Worm (Caenorhabditis elegans): ENCODE measurements around the gene spig-8.

DNA sequence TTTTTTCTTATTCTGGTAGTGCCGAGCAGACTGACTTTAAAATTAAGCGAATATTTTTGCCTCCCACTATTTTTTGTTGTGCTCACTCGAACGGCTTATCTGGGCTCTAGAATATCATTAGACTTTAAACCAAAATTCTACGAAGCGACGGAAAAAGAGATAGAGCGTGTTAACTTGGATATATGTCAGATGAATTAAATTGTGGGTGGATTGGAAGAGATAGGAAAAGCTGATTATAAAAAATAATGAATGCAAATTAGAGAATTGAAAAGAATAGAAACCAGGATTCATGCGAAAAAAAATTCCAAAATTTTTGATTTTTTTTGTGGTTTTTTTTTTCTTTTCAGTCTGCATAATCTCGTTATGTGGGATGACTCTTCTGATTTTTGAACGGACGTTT, 32.9 kb upstream of the spig-8 start, which contains the start of gene F20A1.4:
- TF ChIP-seq die-1 (tag; optimal IDR thresholded peaks at IDR 0.05) (no peak), F49E8.2 (tag; optimal IDR thresholded peaks at IDR 0.05; ENCODE audit: insufficient read depth) (no peak), fkh-3 (tag; optimal IDR thresholded peaks at IDR 0.05) (no peak), Y95B8A.8 (GFP tag; IDR thresholded peaks at IDR 0.05) (no peak), ZK185.1 (tag; optimal IDR thresholded peaks at IDR 0.05; ENCODE audit: poor library complexity, severe bottlenecking) (no peak), F55B11.4 (tag; optimal IDR thresholded peaks at IDR 0.05; ENCODE audit: borderline replicate concordance, insufficient read depth) (no peak), madf-10 (tag; optimal IDR thresholded peaks at IDR 0.05) (no peak), lin-54 (GFP tag; optimal IDR thresholded peaks at IDR 0.05) (no peak)

Measured in whole organism, young adult.